Fruit fly (Drosophila melanogaster) whole organism, embryonic: ENCODE measurements around the gene BORCS6.
A peak's percentile ranks its signal among the peaks of the same experiment; 100 is the strongest.

Experiments used
- Awh ChIP-seq: fragments of 200-800 bp; sonication (Bioruptor generic); IDR thresholded peaks from 2 replicates; pipeline ENCODE4, ENCODE4 v1.3.6; 2022; ENCODE audit warnings: missing biosample characterization, missing genetic modification characterization
- CG10267 ChIP-seq: fragments of 200-800 bp; sonication (Bioruptor generic); optimal IDR thresholded peaks from 2 replicates; lab custom pipeline; 2018; ENCODE audit warnings: missing biosample characterization, mild to moderate bottlenecking, missing genetic modification characterization, moderate library complexity
- CG12659 ChIP-seq: fragments of 200-800 bp; sonication (Bioruptor generic); optimal IDR thresholded peaks from 3 replicates; lab custom pipeline; 2017; ENCODE audit warnings: mild to moderate bottlenecking, missing biosample characterization, missing genetic modification reagents, missing genetic modification characterization
- CG14710 ChIP-seq: fragments of 200-800 bp; sonication (Bioruptor generic); optimal IDR thresholded peaks from 3 replicates; lab custom pipeline; 2019; ENCODE audit warnings: missing biosample characterization, mild to moderate bottlenecking, missing genetic modification characterization, moderate library complexity
- CG17328 ChIP-seq: fragments of 200-800 bp; sonication (Bioruptor generic); IDR thresholded peaks from 2 replicates; pipeline ENCODE4 v1.3.6; 2022; ENCODE audit warnings: missing biosample characterization, missing genetic modification characterization
- CG17568 ChIP-seq: fragments of 200-800 bp; sonication (Bioruptor generic); optimal IDR thresholded peaks from 2 replicates; lab custom pipeline; 2018; ENCODE audit warnings: missing biosample characterization, mild to moderate bottlenecking, missing genetic modification characterization, moderate library complexity
- CG17612 ChIP-seq: fragments of 200-800 bp; sonication (Bioruptor generic); IDR thresholded peaks from 2 replicates; pipeline ENCODE4 v1.3.6; 2022; ENCODE audit warnings: missing biosample characterization, missing genetic modification characterization
- CG30431 ChIP-seq: fragments of 200-800 bp; sonication (Bioruptor generic); optimal IDR thresholded peaks from 2 replicates; lab custom pipeline; 2017; ENCODE audit warnings: missing biosample characterization, missing genetic modification characterization
- CG32532 ChIP-seq: fragments of 200-800 bp; sonication (Bioruptor generic); IDR thresholded peaks from 2 replicates; pipeline ENCODE4 v1.3.6; 2022; ENCODE audit warnings: missing biosample characterization, missing genetic modification characterization
- CG3281 ChIP-seq: fragments of 200-800 bp; sonication (Bioruptor generic); optimal IDR thresholded peaks from 3 replicates; lab custom pipeline; 2017; ENCODE audit warnings: missing biosample characterization, mild to moderate bottlenecking, missing genetic modification characterization
- CG34224 ChIP-seq: fragments of 200-800 bp; sonication (Bioruptor generic); IDR thresholded peaks from 3 replicates; pipeline ENCODE4 v1.3.6; 2022; ENCODE audit warnings: missing biosample characterization, missing genetic modification characterization; ENCODE audit not compliant: partially characterized antibody
- CG34376 ChIP-seq: fragments of 200-800 bp; sonication (Bioruptor generic); optimal IDR thresholded peaks from 2 replicates; lab custom pipeline; 2018; ENCODE audit warnings: missing biosample characterization, mild to moderate bottlenecking, missing genetic modification characterization
- CG3838 ChIP-seq: fragments of 200-800 bp; sonication (Bioruptor generic); optimal IDR thresholded peaks from 3 replicates; lab custom pipeline; 2016; ENCODE audit warnings: missing biosample characterization, missing genetic modification characterization
- CG4328 ChIP-seq: fragments of 200-800 bp; sonication (Bioruptor generic); optimal IDR thresholded peaks from 3 replicates; lab custom pipeline; 2017; ENCODE audit warnings: missing biosample characterization, missing genetic modification reagents, missing genetic modification characterization
- CG4424 ChIP-seq: fragments of 200-800 bp; sonication (Bioruptor generic); optimal IDR thresholded peaks from 3 replicates; lab custom pipeline; 2016; ENCODE audit warnings: missing biosample characterization, missing genetic modification characterization
- CG5180 ChIP-seq: fragments of 200-800 bp; sonication (Bioruptor generic); optimal IDR thresholded peaks from 3 replicates; lab custom pipeline; 2017; ENCODE audit warnings: missing biosample characterization, missing genetic modification characterization, mild to moderate bottlenecking, moderate library complexity, missing genetic modification reagents
- CG6175 ChIP-seq: fragments of 200-800 bp; sonication (Bioruptor generic); IDR thresholded peaks from 3 replicates; pipeline ENCODE4 v1.3.6; 2022; ENCODE audit warnings: missing biosample characterization, missing genetic modification characterization
- CG6654 ChIP-seq: fragments of 200-800 bp; sonication (Bioruptor generic); optimal IDR thresholded peaks from 2 replicates; lab custom pipeline; 2017; ENCODE audit warnings: missing biosample characterization, mild to moderate bottlenecking, missing genetic modification characterization
- CG6689 ChIP-seq: fragments of 200-800 bp; sonication (Bioruptor generic); IDR thresholded peaks from 2 replicates; pipeline ENCODE4 v1.3.6; 2022; ENCODE audit warnings: missing biosample characterization, missing genetic modification characterization
- CG7372 ChIP-seq: fragments of 200-800 bp; sonication (Bioruptor generic); IDR thresholded peaks from 2 replicates; pipeline ENCODE4 v1.3.6; 2022; ENCODE audit warnings: missing biosample characterization, missing genetic modification characterization
- CG8944 ChIP-seq: fragments of 200-800 bp; sonication (Bioruptor generic); optimal IDR thresholded peaks from 3 replicates; lab custom pipeline; 2016; ENCODE audit warnings: missing biosample characterization, missing genetic modification characterization
- D19A ChIP-seq: fragments of 200-800 bp; optimal IDR thresholded peaks from 3 replicates; lab custom pipeline; 2019; ENCODE audit warnings: missing biosample characterization, mild to moderate bottlenecking, missing genetic modification characterization, moderate library complexity
- Dek ChIP-seq: fragments of 200-800 bp; sonication (Bioruptor generic); optimal IDR thresholded peaks from 3 replicates; lab custom pipeline; 2019; ENCODE audit warnings: missing biosample characterization, mild to moderate bottlenecking, missing genetic modification characterization, moderate library complexity
- Dfd ChIP-seq, 2 experiments: fragments of >200 bp; optimal IDR thresholded peaks; 2 replicates each; lab custom pipeline; 2017; ENCODE audit warnings: missing biosample characterization in 2 of 2, missing genetic modification characterization in 2 of 2
- Dp ChIP-seq: fragments of 200-800 bp; sonication (Bioruptor generic); optimal IDR thresholded peaks from 2 replicates; lab custom pipeline; 2018; ENCODE audit warnings: missing biosample characterization, mild to moderate bottlenecking, missing genetic modification characterization, moderate library complexity
- Fer3 ChIP-seq: fragments of 200-800 bp; sonication (Bioruptor generic); optimal IDR thresholded peaks from 2 replicates; lab custom pipeline; 2018; ENCODE audit warnings: missing biosample characterization, mild to moderate bottlenecking, missing genetic modification characterization, moderate library complexity
- H2.0 ChIP-seq: fragments of 200-800 bp; sonication (Bioruptor generic); IDR thresholded peaks from 2 replicates; pipeline ENCODE4 v1.3.6; 2022; ENCODE audit warnings: missing biosample characterization, missing genetic modification characterization
- HmgD ChIP-seq: fragments of 200-800 bp; sonication (Bioruptor generic); optimal IDR thresholded peaks from 3 replicates; lab custom pipeline; 2016; ENCODE audit warnings: missing biosample characterization, missing genetic modification characterization
- Max ChIP-seq: fragments of 200-800 bp; sonication (Bioruptor generic); optimal IDR thresholded peaks from 2 replicates; lab custom pipeline; 2016; ENCODE audit warnings: missing biosample characterization, mild to moderate bottlenecking, missing genetic modification characterization
- Oli ChIP-seq: fragments of 200-800 bp; sonication (Bioruptor generic); optimal IDR thresholded peaks from 2 replicates; lab custom pipeline; 2018; ENCODE audit warnings: missing biosample characterization, mild to moderate bottlenecking, missing genetic modification characterization, moderate library complexity
- Ravus ChIP-seq: fragments of 200-800 bp; sonication (Bioruptor generic); IDR thresholded peaks from 2 replicates; pipeline ENCODE4 v1.3.6; 2022; ENCODE audit warnings: missing biosample characterization, missing genetic modification characterization
- caup ChIP-seq: fragments of 200-800 bp; sonication (Bioruptor generic); optimal IDR thresholded peaks from 3 replicates; lab custom pipeline; 2017; ENCODE audit warnings: missing biosample characterization, mild to moderate bottlenecking, missing genetic modification characterization, moderate library complexity; ENCODE audit not compliant: severe bottlenecking
- emc ChIP-seq: fragments of 200-800 bp; sonication (Bioruptor generic); optimal IDR thresholded peaks from 2 replicates; lab custom pipeline; 2016; ENCODE audit warnings: missing biosample characterization, missing genetic modification characterization
- fd96Cb ChIP-seq: fragments of 200-800 bp; sonication (Bioruptor generic); optimal IDR thresholded peaks from 2 replicates; lab custom pipeline; 2018; ENCODE audit warnings: missing biosample characterization, mild to moderate bottlenecking, missing genetic modification characterization, moderate library complexity
- ftz-f1 ChIP-seq: fragments of 200-800 bp; sonication (Bioruptor generic); optimal IDR thresholded peaks from 2 replicates; lab custom pipeline; 2016; ENCODE audit warnings: missing biosample characterization, missing genetic modification characterization
- her ChIP-seq: fragments of 200-800 bp; sonication (Bioruptor generic); optimal IDR thresholded peaks from 2 replicates; lab custom pipeline; 2016; ENCODE audit warnings: missing biosample characterization, missing genetic modification characterization
- hth ChIP-seq: fragments of >200 bp; optimal IDR thresholded peaks from 2 replicates; lab custom pipeline; 2017; ENCODE audit warnings: inconsistent platforms
- inv ChIP-seq: fragments of 200-800 bp; sonication (Bioruptor generic); IDR thresholded peaks from 2 replicates; pipeline ENCODE4 v1.3.6; 2022; ENCODE audit warnings: missing biosample characterization, missing genetic modification characterization; ENCODE audit not compliant: partially characterized antibody
- jumu ChIP-seq: fragments of 200-800 bp; sonication (Bioruptor generic); optimal IDR thresholded peaks from 3 replicates; lab custom pipeline; 2016; ENCODE audit warnings: missing biosample characterization, missing genetic modification characterization
- kah ChIP-seq: fragments of 200-800 bp; sonication (Bioruptor generic); optimal IDR thresholded peaks from 2 replicates; lab custom pipeline; 2018; ENCODE audit warnings: missing biosample characterization, mild to moderate bottlenecking, missing genetic modification characterization
- lola ChIP-seq, 3 experiments: fragments of >200 bp in 2 of 3; fragments of 200-800 bp in 1 of 3; sonication (Bioruptor generic) in 1 of 3; optimal IDR thresholded peaks; 2 replicates each; lab custom pipeline; 2017 to 2019; ENCODE audit warnings: missing biosample characterization in 3 of 3, missing genetic modification characterization in 3 of 3, mild to moderate bottlenecking in 1 of 3, moderate library complexity in 1 of 3
- mld ChIP-seq: fragments of 200-800 bp; sonication (Bioruptor generic); IDR thresholded peaks from 3 replicates; pipeline ENCODE4 v1.3.6; 2022; ENCODE audit warnings: missing biosample characterization, missing genetic modification characterization; ENCODE audit not compliant: partially characterized antibody
- onecut ChIP-seq: fragments of 200-800 bp; sonication (Bioruptor generic); IDR thresholded peaks from 2 replicates; pipeline ENCODE4 v1.3.6; 2022; ENCODE audit warnings: missing biosample characterization, missing genetic modification characterization
- pho ChIP-seq: fragments of 200-800 bp; sonication (Bioruptor generic); optimal IDR thresholded peaks from 2 replicates; lab custom pipeline; 2016; ENCODE audit warnings: missing biosample characterization, missing genetic modification characterization
- sd ChIP-seq: fragments of 200-800 bp; sonication (Bioruptor generic); optimal IDR thresholded peaks from 3 replicates; lab custom pipeline; 2018; ENCODE audit warnings: missing biosample characterization, mild to moderate bottlenecking, missing genetic modification characterization, moderate library complexity
- slbo ChIP-seq: fragments of 200-800 bp; sonication (Bioruptor generic); IDR thresholded peaks from 2 replicates; pipeline ENCODE4 v1.3.6; 2022; ENCODE audit warnings: missing biosample characterization, missing genetic modification characterization
- stwl ChIP-seq: fragments of 200-800 bp; sonication (Bioruptor generic); optimal IDR thresholded peaks from 3 replicates; lab custom pipeline; 2018; ENCODE audit warnings: missing biosample characterization, mild to moderate bottlenecking, missing genetic modification characterization, moderate library complexity
- tap ChIP-seq: fragments of 200-800 bp; optimal IDR thresholded peaks from 3 replicates; lab custom pipeline; 2019; ENCODE audit warnings: missing biosample characterization, mild to moderate bottlenecking, missing genetic modification characterization, moderate library complexity
- trh ChIP-seq: fragments of 200-800 bp; sonication (Bioruptor generic); optimal IDR thresholded peaks from 2 replicates; lab custom pipeline; 2016; ENCODE audit warnings: missing biosample characterization, missing genetic modification characterization
- wdn ChIP-seq: fragments of 200-800 bp; sonication (Bioruptor generic); IDR thresholded peaks from 2 replicates; pipeline ENCODE4 v1.3.6; 2022; ENCODE audit warnings: missing biosample characterization, missing genetic modification characterization

BORCS6 gene

dm6 chr3L:552950-553349, 12.3 kb downstream of the BORCS6 start (continued):
- TF ChIP-seq HmgD (GFP tag; lab: Kevin White, UChicago) (peak; percentile 45), CG10267 (tag; lab: Kevin White, UChicago) (peak; percentile 46), D19A (tag; lab: Kevin White, UChicago) (peak; percentile 46), CG4424 (GFP tag; lab: Kevin White, UChicago) (peak; percentile 70), emc (GFP tag; lab: Kevin White, UChicago) (peak; percentile 30), jumu (GFP tag; lab: Kevin White, UChicago) (peak; percentile 54), CG34376 (GFP tag; lab: Kevin White, UChicago) (peak; percentile 26), CG5180 (GFP tag; lab: Kevin White, UChicago) (no peak), trh (no peak), kah (peak; percentile 38), onecut (GFP tag; lab: Robert Waterston, UW) (peak; percentile 69), hth (lab: Kevin White, UChicago) (no peak), her (GFP tag; lab: Kevin White, UChicago) (peak; percentile 80), Oli (peak; percentile 82), CG4328 (GFP tag; lab: Kevin White, UChicago) (peak; percentile 2), Awh (peak; percentile 79), CG6689 (peak; percentile 75), CG6175 (GFP tag; lab: Robert Waterston, UW) (no peak; the same call in 2 of the 3 replicates), CG8944 (peak; percentile 65), ftz-f1 (GFP tag; lab: Kevin White, UChicago) (peak; percentile 8), CG7372 (GFP tag; lab: Robert Waterston, UW) (peak; percentile 45; the same call in 1 of the 2 replicates), mld (GFP tag; lab: Robert Waterston, UW) (no peak), fd96Cb (tag; lab: Kevin White, UChicago) (peak; percentile 65), Fer3 (tag; lab: Kevin White, UChicago) (peak; percentile 71), Dek (tag; lab: Kevin White, UChicago) (peak; percentile 59), CG32532 (GFP tag; lab: Robert Waterston, UW) (peak; percentile 76), CG12659 (GFP tag; lab: Kevin White, UChicago) (peak; percentile 74), caup (GFP tag; lab: Kevin White, UChicago) (peak; percentile 80), stwl (tag; lab: Kevin White, UChicago) (no peak), CG30431 (GFP tag; lab: Kevin White, UChicago) (peak; percentile 40), CG6654 (GFP tag; lab: Kevin White, UChicago) (peak; percentile 28), Ravus (GFP tag; lab: Robert Waterston, UW) (peak; percentile 7; the same call in 1 of the 2 replicates), H2.0 (GFP tag; lab: Robert Waterston, UW) (peak; percentile 74), pho (peak; percentile 45), CG14710 (tag; lab: Kevin White, UChicago) (peak; percentile 27), CG17568 (GFP tag; lab: Kevin White, UChicago) (peak; percentile 22), slbo (GFP tag; lab: Robert Waterston, UW) (peak; percentile 82), sd (tag; lab: Kevin White, UChicago) (peak; percentile 39), CG3281 (peak; percentile 55), wdn (GFP tag; lab: Robert Waterston, UW) (peak; percentile 64; the same call in 1 of the 2 replicates), tap (tag; lab: Kevin White, UChicago) (peak; percentile 70), lola (GFP tag; optimal IDR thresholded peaks at IDR 0.05; lab: Kevin White, UChicago) (no peak), Dfd (GFP tag; optimal IDR thresholded peaks at IDR 0.05; lab: Kevin White, UChicago) (no peak), CG17612 (GFP tag; lab: Robert Waterston, UW) (0 out of 2 replicates have a peak, but pooled peaks have one; percentile 4), Max (peak; percentile 37), CG34224 (GFP tag; lab: Robert Waterston, UW) (no peak), inv (GFP tag; lab: Robert Waterston, UW) (no peak), CG3838 (GFP tag; lab: Kevin White, UChicago) (no peak), Dp (GFP tag; lab: Kevin White, UChicago) (no peak), CG17328 (GFP tag; lab: Robert Waterston, UW) (peak; percentile 65)
